Worm (Caenorhabditis elegans) whole organism, midembryonic: ENCODE data around the gene Y38H6C.21.
"Not testable (repeated sequence)": the region's sequence is repeated elsewhere in the genome, so short reads cannot be mapped to it uniquely, and the experiment has no call there.

Source experiments
- T22C8.4 ChIP-seq: fragments of 200-800 bp; sonication (Bioruptor generic); IDR thresholded peaks from 2 replicates; pipeline ENCODE4 v1.3.6; 2022; ENCODE audit warnings: missing genetic modification characterization, missing compliant biosample characterization
- cog-1 ChIP-seq: sonication (generic microtip); optimal IDR thresholded peaks from 2 replicates; lab custom pipeline; 2016; ENCODE audit warnings: missing genetic modification characterization, missing compliant biosample characterization
- flt-1 ChIP-seq: fragments of 200-800 bp; sonication (Bioruptor generic); IDR thresholded peaks from 2 replicates; pipeline ENCODE4 v1.3.6; 2022; ENCODE audit warnings: missing genetic modification characterization, missing compliant biosample characterization
- klf-2 ChIP-seq: fragments of 200-800 bp; sonication (Bioruptor generic); conservative IDR thresholded peaks from 2 replicates; pipeline ENCODE4 v1.3.6; 2022; ENCODE audit warnings: missing genetic modification reagents, missing genetic modification characterization, missing compliant biosample characterization
- med-1 ChIP-seq: sonication (generic microtip); optimal IDR thresholded peaks from 2 replicates; lab custom pipeline; 2017; ENCODE audit warnings: missing genetic modification characterization, mild to moderate bottlenecking, missing compliant biosample characterization, antibody characterized with exemption, missing genetic modification reagents; ENCODE audit not compliant: insufficient read depth
- ref-1 ChIP-seq: fragments of 200-800 bp; sonication (Bioruptor generic); conservative IDR thresholded peaks from 2 replicates; pipeline ENCODE4 v1.3.6; 2022; ENCODE audit warnings: missing genetic modification reagents, missing genetic modification characterization, missing compliant biosample characterization
- tab-1 ChIP-seq: fragments of 200-800 bp; sonication (Bioruptor generic); IDR thresholded peaks from 2 replicates; pipeline ENCODE4 v1.3.6; 2022; ENCODE audit warnings: missing genetic modification characterization, missing compliant biosample characterization
- ztf-23 ChIP-seq: fragments of 200-800 bp; sonication (Bioruptor generic); IDR thresholded peaks from 2 replicates; pipeline ENCODE4 v1.3.6; 2022; ENCODE audit warnings: missing genetic modification reagents, missing genetic modification characterization, missing compliant biosample characterization
- ztf-29 ChIP-seq: fragments of 200-800 bp; sonication (Bioruptor generic); IDR thresholded peaks from 2 replicates; pipeline ENCODE4 v1.3.6; 2022; ENCODE audit warnings: missing genetic modification reagents, missing genetic modification characterization, missing compliant biosample characterization

Y38H6C.21 gene

DNA sequence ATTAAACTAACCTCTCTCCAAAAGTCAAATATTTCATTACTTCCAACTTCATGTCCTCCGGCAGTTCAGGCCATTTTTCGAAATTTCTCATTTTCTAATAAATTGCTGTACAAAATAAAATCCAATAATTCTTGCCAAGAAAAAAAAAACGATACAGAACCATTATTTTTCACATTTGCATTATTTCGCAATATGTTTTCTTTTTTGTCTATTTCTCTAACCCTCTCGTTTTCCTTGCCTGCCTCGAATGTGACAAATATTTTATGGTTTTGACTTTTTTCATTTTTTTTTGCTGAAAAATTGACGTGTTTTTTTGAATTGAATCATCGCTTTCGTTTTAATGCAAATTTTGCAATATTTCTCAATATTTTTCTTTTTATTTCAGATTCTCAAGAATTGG, 32.8 kb downstream of the Y38H6C.21 start, which contains the start of the genes Y38H6C.9 and fbxa-150:
Gene Y38H6C.9 (minus strand): TSS at position 52 of the 400 bp plus-strand sequence.
Gene fbxa-150 (plus strand): TSS at position 380 of the 400 bp plus-strand sequence.
- no peak for TF ChIP-seq tab-1 (GFP tag; lab: Robert Waterston, UW)
- no peak for TF ChIP-seq cog-1 (tag; lab: Kevin White, UChicago)
- no peak for TF ChIP-seq ztf-23
- no peak for TF ChIP-seq flt-1 (GFP tag; lab: Robert Waterston, UW)

DNA sequence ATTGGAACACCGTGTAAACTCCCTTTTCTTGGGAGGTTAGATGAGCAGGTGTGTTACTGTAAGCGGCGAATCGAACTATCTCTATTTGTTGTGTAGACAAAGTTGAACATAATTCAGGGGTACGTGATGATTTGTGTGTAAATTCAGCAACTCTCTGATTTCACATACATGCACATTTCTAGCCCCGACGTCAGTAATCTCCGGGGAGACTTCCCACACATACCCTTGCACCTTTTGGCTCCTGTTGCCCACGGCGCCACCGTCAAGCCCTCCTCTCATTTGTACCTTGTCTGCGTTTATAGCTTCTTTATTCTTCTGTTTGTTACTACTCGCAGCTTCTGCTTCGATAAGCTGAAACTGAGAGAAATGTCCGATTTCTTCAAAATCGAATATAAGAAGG, 36.1 kb downstream of the Y38H6C.21 start, which contains the start of gene Y38H6C.25:
Gene Y38H6C.25 (plus strand): TSS at position 301 of the 400 bp plus-strand sequence.
- no peak for TF ChIP-seq klf-2
- TF ChIP-seq ref-1: no peak
- no peak for TF ChIP-seq ztf-23
- no peak for TF ChIP-seq flt-1 (GFP tag; lab: Robert Waterston, UW)
- no peak for TF ChIP-seq med-1 (GFP tag; lab: Kevin White, UChicago)
- no peak for TF ChIP-seq ztf-29
- no peak for TF ChIP-seq tab-1 (GFP tag; lab: Robert Waterston, UW)
- TF ChIP-seq cog-1 (tag; lab: Kevin White, UChicago): no peak

DNA sequence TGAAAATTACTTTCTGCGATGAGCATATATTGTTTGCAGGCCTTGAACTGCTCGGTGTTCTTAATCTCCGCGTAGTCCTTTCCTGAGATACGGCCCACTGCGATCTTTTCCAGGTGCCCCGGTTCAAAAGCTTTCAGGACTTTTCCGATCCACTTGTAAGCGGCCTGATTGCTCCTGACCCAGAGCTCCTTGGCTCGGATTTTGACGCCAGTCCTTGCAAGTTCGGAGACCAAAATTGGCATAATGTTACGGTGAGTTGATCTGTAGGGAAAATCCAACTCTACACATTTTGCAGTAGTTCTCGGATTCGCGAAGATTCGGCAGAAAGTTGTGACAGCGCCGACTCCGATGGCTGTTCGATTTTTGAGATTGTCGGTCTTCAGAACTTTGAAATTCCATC, 38.1 kb downstream of the Y38H6C.21 start:
- no peak for TF ChIP-seq ztf-23
- no peak for TF ChIP-seq flt-1 (GFP tag; lab: Robert Waterston, UW)
- no peak for TF ChIP-seq cog-1 (tag; lab: Kevin White, UChicago)
- TF ChIP-seq T22C8.4 (GFP tag; lab: Robert Waterston, UW): no peak
- no peak for TF ChIP-seq med-1 (GFP tag; lab: Kevin White, UChicago)
- no peak for TF ChIP-seq ztf-29
- TF ChIP-seq tab-1 (GFP tag; lab: Robert Waterston, UW): no peak
- no peak for TF ChIP-seq klf-2
- no peak for TF ChIP-seq ref-1

DNA sequence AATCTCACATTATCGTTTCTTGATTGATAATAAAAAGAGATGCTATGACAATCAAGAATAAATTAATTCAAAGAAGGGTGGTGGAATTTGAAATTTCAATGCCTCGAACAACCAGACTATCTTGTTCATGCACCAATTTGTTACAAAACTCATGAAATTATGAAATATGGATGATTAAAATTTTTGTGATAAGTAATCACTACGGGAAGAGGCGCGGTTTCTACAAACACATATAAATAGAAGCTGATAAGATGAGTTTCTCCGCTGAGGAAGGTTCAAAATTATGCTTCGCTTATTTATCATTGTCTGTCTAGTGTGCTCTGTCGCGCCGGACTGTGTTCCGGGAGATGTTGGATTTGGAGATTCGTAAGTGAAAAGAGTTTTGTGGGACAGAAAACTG, 40.6 kb downstream of the Y38H6C.21 start:
- TF ChIP-seq tab-1 (GFP tag; lab: Robert Waterston, UW) (no peak), med-1 (GFP tag; lab: Kevin White, UChicago) (no peak), flt-1 (GFP tag; lab: Robert Waterston, UW) (no peak), T22C8.4 (GFP tag; lab: Robert Waterston, UW) (no peak), ztf-23 (no peak), ztf-29 (no peak), ref-1 (no peak), cog-1 (tag; lab: Kevin White, UChicago) (no peak), klf-2 (no peak)

DNA sequence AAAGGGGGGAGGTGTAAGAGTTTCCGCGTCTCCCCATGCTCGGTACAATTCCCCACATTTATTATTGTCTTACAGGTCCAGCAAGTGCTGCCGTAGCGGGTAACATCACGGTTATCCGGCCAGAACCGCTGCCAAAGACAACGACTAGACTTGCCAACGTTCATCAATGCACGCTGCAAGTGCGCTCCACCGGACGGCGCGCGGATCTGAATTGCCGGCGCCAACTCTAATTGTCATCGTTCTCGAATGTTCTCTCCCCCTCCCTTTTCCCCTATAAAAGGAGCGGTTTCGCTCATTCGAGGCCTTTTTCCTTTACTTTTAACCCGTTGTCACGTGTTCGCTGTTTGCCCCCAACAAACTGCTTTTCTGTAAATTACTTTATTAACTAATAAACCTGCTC, 41.4 kb downstream of the Y38H6C.21 start, which contains the start of gene Y38H6C.8:
Gene Y38H6C.8 (plus strand): TSS at position 301 of the 400 bp plus-strand sequence.
- TF ChIP-seq med-1 (GFP tag; lab: Kevin White, UChicago); ref-1; T22C8.4 (GFP tag; lab: Robert Waterston, UW): not testable (repeated sequence)

DNA sequence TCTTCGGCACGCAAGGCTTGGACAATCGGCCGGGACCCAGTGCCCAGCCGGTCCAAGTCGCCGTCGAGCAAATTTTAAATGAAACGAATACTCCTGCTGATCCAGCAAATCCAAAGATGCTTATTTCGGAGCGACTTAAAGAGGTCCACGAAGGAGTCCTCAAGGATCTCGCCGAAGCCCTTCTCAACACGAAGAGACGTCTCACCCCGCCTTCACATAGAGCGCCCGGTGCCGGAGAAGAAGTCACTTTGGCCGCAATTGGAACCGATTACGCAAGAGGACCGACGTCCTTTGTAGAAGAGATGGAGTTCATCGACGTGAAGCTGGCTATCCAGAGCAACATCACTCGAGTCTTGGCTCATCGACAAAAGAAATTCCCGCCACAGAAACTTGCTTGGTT, 45.6 kb downstream of the Y38H6C.21 start:
- no peak for TF ChIP-seq med-1 (GFP tag; lab: Kevin White, UChicago)

DNA sequence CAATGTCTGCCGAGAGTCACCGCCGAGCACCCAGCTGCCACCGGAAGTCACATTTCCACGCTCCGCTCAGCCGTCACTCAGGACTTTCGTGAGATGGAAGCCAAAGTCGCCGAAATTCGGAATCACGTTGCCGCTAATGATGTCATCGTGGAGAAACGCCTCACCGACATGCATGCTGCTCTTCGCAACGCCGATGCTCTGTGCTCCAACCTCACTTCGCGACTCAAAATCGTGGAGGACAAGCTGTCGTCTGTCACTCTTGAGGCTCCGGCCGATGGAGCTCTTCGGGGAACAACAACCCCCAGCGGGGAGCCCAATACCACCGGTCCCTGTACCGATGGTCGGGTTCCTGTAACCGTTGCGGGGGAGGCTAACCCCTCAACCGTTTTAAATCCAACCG, 48.5 kb downstream of the Y38H6C.21 start:
- no peak for TF ChIP-seq ztf-29

DNA sequence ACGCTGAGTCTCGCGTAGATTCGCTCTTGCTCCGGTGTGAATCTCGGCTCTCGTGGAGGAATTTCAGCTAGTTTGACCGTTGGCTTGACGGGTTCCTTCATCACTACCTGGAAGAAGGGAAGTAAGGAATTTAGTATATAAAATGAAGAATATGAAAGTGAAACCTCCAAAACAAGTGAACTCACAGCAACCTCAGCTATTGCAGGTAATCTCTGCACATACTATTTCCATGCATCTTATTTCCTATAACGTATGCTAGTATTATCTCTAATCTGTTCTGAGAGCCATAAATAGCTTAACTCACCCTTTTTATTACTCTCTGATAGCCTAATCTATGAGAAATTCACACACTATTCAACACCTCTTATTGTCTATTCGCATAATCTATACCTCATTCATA, 50.1 kb downstream of the Y38H6C.21 start, which contains the start of gene Y38H6C.4:
Gene Y38H6C.4 (minus strand): TSS at position 101 of the 400 bp plus-strand sequence.
- TF ChIP-seq ztf-29 (no peak), tab-1 (GFP tag; lab: Robert Waterston, UW) (no peak), T22C8.4 (GFP tag; lab: Robert Waterston, UW) (no peak), ztf-23 (no peak), med-1 (GFP tag; lab: Kevin White, UChicago) (no peak), klf-2 (no peak), cog-1 (tag; lab: Kevin White, UChicago) (no peak), flt-1 (GFP tag; lab: Robert Waterston, UW) (no peak), ref-1 (no peak)
